Fruit fly (Drosophila melanogaster) whole organism, embryonic: ENCODE results near the gene Phae2.

Source experiments
- Aef1 ChIP-seq: fragments of 200-800 bp; sonication (Bioruptor generic); IDR thresholded peaks from 3 replicates; pipeline ENCODE4 v1.3.6; 2022; ENCODE audit warnings: missing biosample characterization, missing genetic modification characterization
- Asciz ChIP-seq: fragments of 200-800 bp; sonication (Bioruptor generic); optimal IDR thresholded peaks from 2 replicates; lab custom pipeline; 2017; ENCODE audit warnings: missing biosample characterization, mild to moderate bottlenecking, missing genetic modification characterization, missing genetic modification reagents
- CG12219 ChIP-seq: fragments of 200-800 bp; sonication (Bioruptor generic); optimal IDR thresholded peaks from 3 replicates; lab custom pipeline; 2018; ENCODE audit warnings: missing biosample characterization, mild to moderate bottlenecking, missing genetic modification characterization
- CG12299 ChIP-seq: fragments of 200-800 bp; sonication (Bioruptor generic); optimal IDR thresholded peaks from 2 replicates; lab custom pipeline; 2018; ENCODE audit warnings: missing biosample characterization, mild to moderate bottlenecking, missing genetic modification characterization
- CG13287 ChIP-seq: fragments of 200-800 bp; sonication (Bioruptor generic); IDR thresholded peaks from 2 replicates; pipeline ENCODE4 v1.3.6; 2022; ENCODE audit warnings: missing biosample characterization, missing genetic modification characterization; ENCODE audit not compliant: partially characterized antibody
- CG13775 ChIP-seq: fragments of 200-800 bp; sonication (Bioruptor generic); optimal IDR thresholded peaks from 3 replicates; lab custom pipeline; 2017; ENCODE audit warnings: missing biosample characterization, mild to moderate bottlenecking, missing genetic modification characterization
- CG15601 ChIP-seq: fragments of 200-800 bp; sonication (Bioruptor generic); optimal IDR thresholded peaks from 3 replicates; lab custom pipeline; 2019; ENCODE audit warnings: missing biosample characterization, mild to moderate bottlenecking, missing genetic modification characterization, moderate library complexity
- CG16863 ChIP-seq: fragments of 200-800 bp; sonication (Bioruptor generic); optimal IDR thresholded peaks from 3 replicates; lab custom pipeline; 2016; ENCODE audit warnings: missing biosample characterization, missing genetic modification characterization
- CG2678 ChIP-seq: fragments of 200-800 bp; sonication (Bioruptor generic); optimal IDR thresholded peaks from 3 replicates; lab custom pipeline; 2019; ENCODE audit warnings: missing biosample characterization, mild to moderate bottlenecking, missing genetic modification characterization, moderate library complexity
- CG32767 ChIP-seq: fragments of 200-800 bp; sonication (Bioruptor generic); IDR thresholded peaks from 2 replicates; pipeline ENCODE4 v1.3.6; 2022; ENCODE audit warnings: missing biosample characterization, missing genetic modification characterization
- CG3407 ChIP-seq: fragments of 200-800 bp; sonication (Bioruptor generic); optimal IDR thresholded peaks from 2 replicates; lab custom pipeline; 2018; ENCODE audit warnings: missing biosample characterization, mild to moderate bottlenecking, missing genetic modification characterization
- CG7963 ChIP-seq: fragments of 200-800 bp; sonication (Bioruptor generic); IDR thresholded peaks from 3 replicates; pipeline ENCODE4 v1.3.6; 2022; ENCODE audit warnings: missing biosample characterization, missing genetic modification characterization; ENCODE audit not compliant: partially characterized antibody
- CG8089 ChIP-seq: fragments of 200-800 bp; sonication (Bioruptor generic); optimal IDR thresholded peaks from 3 replicates; lab custom pipeline; 2016; ENCODE audit warnings: missing biosample characterization, missing genetic modification characterization
- CoRest ChIP-seq: fragments of 200-800 bp; sonication (Bioruptor generic); optimal IDR thresholded peaks from 3 replicates; lab custom pipeline; 2018; ENCODE audit warnings: missing biosample characterization, mild to moderate bottlenecking, missing genetic modification characterization, moderate library complexity
- Dref ChIP-seq: fragments of 200-800 bp; sonication (Bioruptor generic); IDR thresholded peaks from 2 replicates; pipeline ENCODE4 v1.3.6; 2022; ENCODE audit warnings: missing biosample characterization, missing genetic modification characterization
- Ets97D ChIP-seq: fragments of 200-800 bp; sonication (Bioruptor generic); optimal IDR thresholded peaks from 3 replicates; lab custom pipeline; 2016; ENCODE audit warnings: missing biosample characterization, missing genetic modification characterization
- Gsc ChIP-seq: fragments of 200-800 bp; sonication (Bioruptor generic); IDR thresholded peaks from 2 replicates; pipeline ENCODE4 v1.3.6; 2022; ENCODE audit warnings: missing biosample characterization, missing genetic modification characterization
- Hand ChIP-seq: fragments of 200-800 bp; sonication (Bioruptor generic); optimal IDR thresholded peaks from 2 replicates; lab custom pipeline; 2017; ENCODE audit warnings: mild to moderate bottlenecking, missing biosample characterization, missing genetic modification reagents, missing genetic modification characterization
- HmgD ChIP-seq: fragments of 200-800 bp; sonication (Bioruptor generic); optimal IDR thresholded peaks from 3 replicates; lab custom pipeline; 2016; ENCODE audit warnings: missing biosample characterization, missing genetic modification characterization
- Jarid2 ChIP-seq: fragments of 200-800 bp; sonication (Bioruptor generic); optimal IDR thresholded peaks from 3 replicates; lab custom pipeline; 2017; ENCODE audit warnings: mild to moderate bottlenecking, missing biosample characterization, missing genetic modification reagents, missing genetic modification characterization
- Med ChIP-seq: fragments of 200-800 bp; sonication (Bioruptor generic); peaks from one replicate; lab custom pipeline; 2016; ENCODE audit warnings: missing biosample characterization, missing genetic modification characterization, mild to moderate bottlenecking, inconsistent platforms, moderate library complexity
- NK7.1 ChIP-seq: fragments of 200-800 bp; sonication (Bioruptor generic); optimal IDR thresholded peaks from 3 replicates; lab custom pipeline; 2016; ENCODE audit warnings: missing biosample characterization, missing genetic modification characterization
- Nf-YB ChIP-seq: fragments of 200-800 bp; sonication (Bioruptor generic); optimal IDR thresholded peaks from 3 replicates; lab custom pipeline; 2019; ENCODE audit warnings: missing biosample characterization, mild to moderate bottlenecking, missing genetic modification characterization, moderate library complexity
- Pdp1 ChIP-seq, 2 experiments: fragments of 200-800 bp; sonication (Bioruptor generic); optimal IDR thresholded peaks; 3 replicates each; lab custom pipeline; 2016; ENCODE audit warnings: missing biosample characterization in 2 of 2, missing genetic modification characterization in 2 of 2, mild to moderate bottlenecking in 1 of 2, moderate library complexity in 1 of 2
- Ravus ChIP-seq: fragments of 200-800 bp; sonication (Bioruptor generic); IDR thresholded peaks from 2 replicates; pipeline ENCODE4 v1.3.6; 2022; ENCODE audit warnings: missing biosample characterization, missing genetic modification characterization
- Sry-δ ChIP-seq: fragments of 200-800 bp; sonication (Bioruptor generic); optimal IDR thresholded peaks from 2 replicates; lab custom pipeline; 2016; ENCODE audit warnings: missing biosample characterization, missing genetic modification characterization
- Vsx1 ChIP-seq: fragments of 200-800 bp; sonication (Bioruptor generic); optimal IDR thresholded peaks from 2 replicates; lab custom pipeline; 2017; ENCODE audit warnings: missing biosample characterization, mild to moderate bottlenecking, missing genetic modification characterization, missing genetic modification reagents
- ab ChIP-seq: fragments of 200-800 bp; sonication (Bioruptor generic); optimal IDR thresholded peaks from 2 replicates; lab custom pipeline; 2016; ENCODE audit warnings: missing biosample characterization, missing genetic modification characterization
- abd-A ChIP-seq: fragments of 200-800 bp; sonication (Bioruptor generic); optimal IDR thresholded peaks from 3 replicates; lab custom pipeline; 2019; ENCODE audit warnings: missing biosample characterization, mild to moderate bottlenecking, missing genetic modification characterization, moderate library complexity
- ato ChIP-seq: fragments of 200-800 bp; sonication (Bioruptor generic); IDR thresholded peaks from 2 replicates; pipeline ENCODE4 v1.3.6; 2022; ENCODE audit warnings: missing biosample characterization, missing genetic modification characterization; ENCODE audit not compliant: partially characterized antibody
- crc ChIP-seq: fragments of 200-800 bp; sonication (Bioruptor generic); optimal IDR thresholded peaks from 2 replicates; lab custom pipeline; 2016; ENCODE audit warnings: missing biosample characterization, missing genetic modification characterization
- dimm ChIP-seq: fragments of 200-800 bp; sonication (Bioruptor generic); IDR thresholded peaks from 2 replicates; pipeline ENCODE4 v1.3.6; 2022; ENCODE audit warnings: missing biosample characterization, missing genetic modification characterization
- dpn ChIP-seq, 2 experiments: fragments of 200-800 bp; sonication (Bioruptor generic); optimal IDR thresholded peaks; 3 replicates each; lab custom pipeline; 2016; ENCODE audit warnings: missing biosample characterization in 2 of 2, missing genetic modification characterization in 2 of 2
- hbn ChIP-seq: fragments of 200-800 bp; sonication (Bioruptor generic); IDR thresholded peaks from 2 replicates; pipeline ENCODE4 v1.3.6; 2022; ENCODE audit warnings: missing biosample characterization, missing genetic modification characterization; ENCODE audit not compliant: partially characterized antibody
- knrl ChIP-seq: fragments of 200-800 bp; sonication (Bioruptor generic); IDR thresholded peaks from 3 replicates; pipeline ENCODE4 v1.3.6; 2022; ENCODE audit warnings: missing biosample characterization, missing genetic modification characterization; ENCODE audit not compliant: partially characterized antibody
- lola ChIP-seq, 3 experiments: fragments of >200 bp in 2 of 3; fragments of 200-800 bp in 1 of 3; sonication (Bioruptor generic) in 1 of 3; optimal IDR thresholded peaks; 2 replicates each; lab custom pipeline; 2017 to 2019; ENCODE audit warnings: missing biosample characterization in 3 of 3, missing genetic modification characterization in 3 of 3, mild to moderate bottlenecking in 1 of 3, moderate library complexity in 1 of 3
- onecut ChIP-seq: fragments of 200-800 bp; sonication (Bioruptor generic); IDR thresholded peaks from 2 replicates; pipeline ENCODE4 v1.3.6; 2022; ENCODE audit warnings: missing biosample characterization, missing genetic modification characterization
- pb ChIP-seq: fragments of 200-800 bp; sonication (Bioruptor generic); optimal IDR thresholded peaks from 3 replicates; lab custom pipeline; 2016; ENCODE audit warnings: missing biosample characterization, missing genetic modification characterization
- peb ChIP-seq: fragments of 200-800 bp; sonication (Bioruptor generic); IDR thresholded peaks from 2 replicates; pipeline ENCODE4 v1.3.6; 2022; ENCODE audit warnings: missing biosample characterization, missing genetic modification characterization
- pfk ChIP-seq: fragments of 200-800 bp; sonication (Bioruptor generic); optimal IDR thresholded peaks from 2 replicates; lab custom pipeline; 2018; ENCODE audit warnings: missing biosample characterization, mild to moderate bottlenecking, missing genetic modification characterization, moderate library complexity
- ro ChIP-seq: fragments of 200-800 bp; sonication (Bioruptor generic); IDR thresholded peaks from 2 replicates; pipeline ENCODE4 v1.3.6; 2022; ENCODE audit warnings: missing biosample characterization, missing genetic modification characterization
- schlank ChIP-seq: fragments of 200-800 bp; sonication (Bioruptor generic); optimal IDR thresholded peaks from 2 replicates; lab custom pipeline; 2018; ENCODE audit warnings: missing biosample characterization, mild to moderate bottlenecking, missing genetic modification characterization
- stwl ChIP-seq: fragments of 200-800 bp; sonication (Bioruptor generic); optimal IDR thresholded peaks from 3 replicates; lab custom pipeline; 2018; ENCODE audit warnings: missing biosample characterization, mild to moderate bottlenecking, missing genetic modification characterization, moderate library complexity
- tio ChIP-seq: fragments of 200-800 bp; sonication (Bioruptor generic); optimal IDR thresholded peaks from 2 replicates; lab custom pipeline; 2017; ENCODE audit warnings: missing biosample characterization, missing genetic modification characterization, inconsistent platforms
- tna ChIP-seq: fragments of 200-800 bp; sonication (Bioruptor generic); IDR thresholded peaks from 2 replicates; pipeline ENCODE4 v1.3.6; 2022; ENCODE audit warnings: missing biosample characterization, missing genetic modification characterization; ENCODE audit not compliant: partially characterized antibody
- trem ChIP-seq: fragments of 200-800 bp; optimal IDR thresholded peaks from 3 replicates; lab custom pipeline; 2019; ENCODE audit warnings: missing biosample characterization, mild to moderate bottlenecking, missing genetic modification characterization, moderate library complexity
- twi ChIP-seq: fragments of 200-800 bp; optimal IDR thresholded peaks from 2 replicates; lab custom pipeline; 2019; ENCODE audit warnings: missing biosample characterization, mild to moderate bottlenecking, missing genetic modification characterization, moderate library complexity
- unc-4 ChIP-seq: fragments of 200-800 bp; sonication (Bioruptor generic); IDR thresholded peaks from 2 replicates; pipeline ENCODE4 v1.3.6; 2022; ENCODE audit warnings: missing biosample characterization, missing genetic modification characterization; ENCODE audit not compliant: partially characterized antibody
- vfl ChIP-seq: fragments of 200-800 bp; sonication (Bioruptor generic); optimal IDR thresholded peaks from 2 replicates; lab custom pipeline; 2016; ENCODE audit warnings: missing biosample characterization, missing genetic modification characterization
- yki ChIP-seq: fragments of >200 bp; optimal IDR thresholded peaks from 3 replicates; lab custom pipeline; 2018
- zfh2 ChIP-seq: fragments of 200-800 bp; sonication (Bioruptor generic); optimal IDR thresholded peaks from 2 replicates; lab custom pipeline; 2016; ENCODE audit warnings: missing biosample characterization, missing genetic modification characterization

Gene Phae2

dm6 chr2L:12097698-12098097, 13.2 kb upstream of the Phae2 start, which contains the start of gene Ced-12 (continued):
- no peak for TF ChIP-seq Gsc
- TF ChIP-seq CG7963: no peak
- TF ChIP-seq onecut (GFP tag; lab: Robert Waterston, UW): no peak
- TF ChIP-seq Pdp1 (GFP tag; optimal IDR thresholded peaks at IDR 0.05; lab: Kevin White, UChicago): peak in 1 of 2 experiments; percentile 13
- TF ChIP-seq crc: no peak
- TF ChIP-seq dimm: no peak
- TF ChIP-seq CG15601 (tag; lab: Kevin White, UChicago): no peak
- TF ChIP-seq CoRest (tag; lab: Kevin White, UChicago): no peak
- TF ChIP-seq twi (tag; lab: Kevin White, UChicago): no peak
- TF ChIP-seq CG16863 (GFP tag; lab: Kevin White, UChicago): no peak
- no peak for TF ChIP-seq abd-A (tag; lab: Kevin White, UChicago)
- no peak for TF ChIP-seq HmgD (GFP tag; lab: Kevin White, UChicago)
- no peak for TF ChIP-seq ato (GFP tag; lab: Robert Waterston, UW)
- no peak for TF ChIP-seq NK7.1
- TF ChIP-seq ro (GFP tag; lab: Robert Waterston, UW): no peak
- no peak for TF ChIP-seq CG3407 (GFP tag; lab: Kevin White, UChicago)
- no peak for TF ChIP-seq CG8089 (GFP tag; lab: Kevin White, UChicago)
- no peak for TF ChIP-seq hbn (GFP tag; lab: Robert Waterston, UW)
- no peak for TF ChIP-seq schlank
- no peak for TF ChIP-seq Nf-YB (GFP tag; lab: Kevin White, UChicago)
- no peak for TF ChIP-seq tio (GFP tag; lab: Kevin White, UChicago)
- TF ChIP-seq tna (GFP tag; lab: Robert Waterston, UW): no peak
- TF ChIP-seq lola (GFP tag; optimal IDR thresholded peaks at IDR 0.05; lab: Kevin White, UChicago): no peak
- TF ChIP-seq yki (lab: Kevin White, UChicago): no peak
- no peak for TF ChIP-seq Med (GFP tag; lab: Kevin White, UChicago)
- TF ChIP-seq Vsx1 (GFP tag; lab: Kevin White, UChicago): no peak
- no peak for TF ChIP-seq trem (tag; lab: Kevin White, UChicago)
- no peak for TF ChIP-seq Jarid2
- no peak for TF ChIP-seq dpn (GFP tag; optimal IDR thresholded peaks at IDR 0.05; lab: Kevin White, UChicago)
- TF ChIP-seq CG32767: no peak
- no peak for TF ChIP-seq pb (GFP tag; lab: Kevin White, UChicago)
- TF ChIP-seq unc-4: no peak
- TF ChIP-seq pfk: no peak
- TF ChIP-seq zfh2: no peak
- TF ChIP-seq Dref (GFP tag; lab: Robert Waterston, UW): no peak
- TF ChIP-seq Hand: no peak
- TF ChIP-seq Aef1: no peak
- no peak for TF ChIP-seq CG13775 (GFP tag; lab: Kevin White, UChicago)
- no peak for TF ChIP-seq ab (GFP tag; lab: Kevin White, UChicago)
- TF ChIP-seq Asciz (GFP tag; lab: Kevin White, UChicago): no peak
- peak; percentile 18 for TF ChIP-seq Sry-δ
- TF ChIP-seq Ets97D (GFP tag; lab: Kevin White, UChicago): peak; percentile 37
- no peak for TF ChIP-seq CG12219 (GFP tag; lab: Kevin White, UChicago)
- no peak for TF ChIP-seq vfl (GFP tag; lab: Kevin White, UChicago)
- TF ChIP-seq peb: no peak
- peak; percentile 17; the same call in 1 of the 2 replicates for TF ChIP-seq CG13287 (GFP tag; lab: Robert Waterston, UW)
- peak; percentile 58 for TF ChIP-seq stwl
- no peak for TF ChIP-seq CG12299 (tag; lab: Kevin White, UChicago)
- TF ChIP-seq Ravus (GFP tag; lab: Robert Waterston, UW): no peak
- TF ChIP-seq knrl (GFP tag; lab: Robert Waterston, UW): no peak
- no peak for TF ChIP-seq CG2678
